Worm (Caenorhabditis elegans) whole organism, young adult: ENCODE results near the gene C23H3.5.

Source experiments
- B0261.1 ChIP-seq: sonication (generic microtip); optimal IDR thresholded peaks from 2 replicates; lab custom pipeline; 2016; ENCODE audit warnings: mild to moderate bottlenecking, missing genetic modification characterization, moderate library complexity, missing compliant biosample characterization
- C06A6.2 ChIP-seq: fragments of 200-800 bp; sonication (Bioruptor generic); conservative IDR thresholded peaks from 2 replicates; pipeline ENCODE4 v1.3.6; 2022; ENCODE audit warnings: missing genetic modification characterization, missing compliant biosample characterization
- T26A5.8 ChIP-seq: sonication (generic microtip); optimal IDR thresholded peaks from 2 replicates; lab custom pipeline; 2016; ENCODE audit warnings: missing genetic modification characterization, missing compliant biosample characterization
- Y53G8AR.9 ChIP-seq: fragments of 200-800 bp; sonication (Bioruptor generic); conservative IDR thresholded peaks from 2 replicates; pipeline ENCODE4 v1.3.6; 2022; ENCODE audit warnings: missing genetic modification reagents, missing genetic modification characterization, missing compliant biosample characterization
- Y95B8A.8 ChIP-seq: fragments of 200-800 bp; sonication (Bioruptor generic); IDR thresholded peaks from 2 replicates; pipeline ENCODE4 v1.3.6; 2022; ENCODE audit warnings: missing genetic modification reagents, missing genetic modification characterization, missing compliant biosample characterization
- attf-5 ChIP-seq: fragments of 200-800 bp; sonication (Bioruptor generic); optimal IDR thresholded peaks from 2 replicates; lab custom pipeline; 2018; ENCODE audit warnings: mild to moderate bottlenecking, missing genetic modification characterization, missing compliant biosample characterization
- dpl-1 ChIP-seq: fragments of 150-350 bp; optimal IDR thresholded peaks from 2 replicates; lab custom pipeline; 2014; ENCODE audit warnings: missing biosample characterization, missing genetic modification reagents, missing genetic modification characterization
- him-1 ChIP-seq: sonication (generic microtip); optimal IDR thresholded peaks from 2 replicates; lab custom pipeline; 2016; ENCODE audit warnings: missing genotype, missing genetic modification reagents, missing genetic modification characterization, missing compliant biosample characterization
- hrde-1 ChIP-seq: sonication (generic microtip); optimal IDR thresholded peaks from 2 replicates; lab custom pipeline; 2016; ENCODE audit warnings: missing genetic modification characterization, mild to moderate bottlenecking, missing compliant biosample characterization, moderate library complexity, missing genotype, missing genetic modification reagents, borderline replicate concordance
- lin-35 ChIP-seq, 3 experiments: fragments of 150-350 bp in 2 of 3; sonication (generic microtip) in 1 of 3; optimal IDR thresholded peaks; 2 replicates each; lab custom pipeline; 2014 to 2018; ENCODE audit warnings: missing biosample characterization in 3 of 3, missing genetic modification characterization in 3 of 3, missing genetic modification reagents in 3 of 3
- snpc-4 ChIP-seq, 5 experiments: fragments of 150-350 bp in 1 of 5; sonication (generic microtip) in 4 of 5; optimal IDR thresholded peaks; 2 replicates each; lab custom pipeline; 2014 to 2018; ENCODE audit warnings: missing genetic modification characterization in 5 of 5, missing biosample characterization in 3 of 5, antibody characterized with exemption in 2 of 5, mild to moderate bottlenecking in 2 of 5, missing compliant biosample characterization in 2 of 5, missing genotype in 2 of 5, moderate library complexity in 2 of 5, missing genetic modification reagents in 1 of 5
- tbp1 ChIP-seq: fragments of 200-800 bp; sonication (Bioruptor generic); optimal IDR thresholded peaks from 2 replicates; lab custom pipeline; 2018; ENCODE audit warnings: mild to moderate bottlenecking, missing genetic modification characterization, missing compliant biosample characterization
- unc-62 ChIP-seq: fragments of 150-350 bp; optimal IDR thresholded peaks from 2 replicates; lab custom pipeline; 2014; ENCODE audit warnings: missing biosample characterization, missing genetic modification reagents, missing genetic modification characterization

ce11 chrII:11783-12182 is 35.6 kb upstream of the C23H3.5 start, which contains the start of gene best-4:
- no peak for TF ChIP-seq unc-62
- no peak for TF ChIP-seq attf-5 (GFP tag; lab: Kevin White, UChicago)
- no peak for TF ChIP-seq him-1 (tag; lab: Kevin White, UChicago)
- TF ChIP-seq lin-35 (GFP tag; optimal IDR thresholded peaks at IDR 0.05; lab: Kevin White, UChicago): no peak
- no peak for TF ChIP-seq T26A5.8 (tag; lab: Kevin White, UChicago)
- TF ChIP-seq B0261.1: no peak
- no peak for TF ChIP-seq dpl-1 (GFP tag; lab: Kevin White, UChicago)
- no peak for TF ChIP-seq Y53G8AR.9
- no peak for TF ChIP-seq tbp1
- TF ChIP-seq Y95B8A.8 (GFP tag; lab: Robert Waterston, UW): no peak
- TF ChIP-seq hrde-1: no peak
- TF ChIP-seq C06A6.2: no peak
- no peak for TF ChIP-seq snpc-4 (GFP tag; optimal IDR thresholded peaks at IDR 0.05; lab: Kevin White, UChicago)
- TF ChIP-seq snpc-4 (tag; optimal IDR thresholded peaks at IDR 0.05; lab: Kevin White, UChicago): no peak
